Worm (Caenorhabditis elegans): ENCODE results near the gene lin-46.

ce11 chrV:12997422-12997821 is 28.8 kb downstream of the lin-46 start, which contains the start of gene far-3:
- no peak for TF ChIP-seq aly-2 (tag; optimal IDR thresholded peaks at IDR 0.05)
- no peak for TF ChIP-seq php-3 (GFP tag; IDR thresholded peaks at IDR 0.05)
- TF ChIP-seq lin-29 (GFP tag; IDR thresholded peaks at IDR 0.05): no peak
- TF ChIP-seq dpl-1 (GFP tag; optimal IDR thresholded peaks at IDR 0.05): no peak
- TF ChIP-seq hlh-30 (tag; optimal IDR thresholded peaks at IDR 0.05; ENCODE audit: insufficient read depth): no peak
- no peak for TF ChIP-seq nhr-42 (GFP tag; IDR thresholded peaks at IDR 0.05)
- no peak for TF ChIP-seq zag-1 (tag; optimal IDR thresholded peaks at IDR 0.05)
- no peak for TF ChIP-seq dmd-9 (GFP tag; IDR thresholded peaks at IDR 0.05)
